Worm (Caenorhabditis elegans) whole organism, L4 larva: ENCODE measurements around the gene sax-2.

Experiments used
- F10B5.3 ChIP-seq: sonication (generic microtip); optimal IDR thresholded peaks from 2 replicates; lab custom pipeline; 2016; ENCODE audit warnings: mild to moderate bottlenecking, missing genetic modification characterization, missing compliant biosample characterization
- F44E2.7 ChIP-seq: fragments of 200-800 bp; sonication (Bioruptor generic); IDR thresholded peaks from 2 replicates; pipeline ENCODE4 v2.1.2; 2022; ENCODE audit warnings: missing genetic modification characterization, missing compliant biosample characterization
- F49E8.2 ChIP-seq: sonication (generic microtip); optimal IDR thresholded peaks from 2 replicates; lab custom pipeline; 2016; ENCODE audit warnings: missing compliant biosample characterization, mild to moderate bottlenecking, missing genetic modification characterization, borderline replicate concordance
- T20F7.1 ChIP-seq: fragments of 200-800 bp; sonication (Bioruptor generic); optimal IDR thresholded peaks from 2 replicates; lab custom pipeline; 2018; ENCODE audit warnings: mild to moderate bottlenecking, missing genetic modification characterization, missing compliant biosample characterization
- Y48G9A.11 ChIP-seq: fragments of 200-800 bp; sonication (Bioruptor generic); IDR thresholded peaks from 2 replicates; pipeline ENCODE4 v1.3.6; 2022; ENCODE audit warnings: missing genetic modification reagents, missing genetic modification characterization, missing compliant biosample characterization
- Y5F2A.4 ChIP-seq: fragments of 200-800 bp; sonication (Bioruptor generic); optimal IDR thresholded peaks from 2 replicates; lab custom pipeline; 2018; ENCODE audit warnings: mild to moderate bottlenecking, missing genetic modification characterization, missing compliant biosample characterization
- Y75B8A.6 ChIP-seq: fragments of 200-800 bp; sonication (Bioruptor generic); IDR thresholded peaks from 2 replicates; pipeline ENCODE4 v1.3.6; 2022; ENCODE audit warnings: missing genetic modification reagents, missing genetic modification characterization, missing compliant biosample characterization
- aha-1 ChIP-seq: fragments of 150-350 bp; peaks from one replicate; lab custom pipeline; 2014; ENCODE audit warnings: missing biosample characterization, missing genetic modification characterization
- ama-1 ChIP-seq: fragments of 150-350 bp; optimal IDR thresholded peaks from 2 replicates; lab custom pipeline; 2014; ENCODE audit warnings: inconsistent platforms, mixed read lengths
- arid-1 ChIP-seq: fragments of 200-800 bp; sonication (Bioruptor generic); conservative IDR thresholded peaks from 2 replicates; pipeline ENCODE4 v1.3.6; 2022; ENCODE audit warnings: missing genetic modification reagents, missing genetic modification characterization, missing compliant biosample characterization
- ceh-20 ChIP-seq: fragments of 200-800 bp; sonication (Bioruptor generic); IDR thresholded peaks from 2 replicates; pipeline ENCODE4 v1.3.6; 2022; ENCODE audit warnings: missing genetic modification reagents, missing genetic modification characterization, missing compliant biosample characterization
- ceh-32 ChIP-seq: sonication (generic microtip); optimal IDR thresholded peaks from 2 replicates; lab custom pipeline; 2016; ENCODE audit warnings: mild to moderate bottlenecking, missing genetic modification characterization, missing compliant biosample characterization; ENCODE audit not compliant: poor library complexity
- ceh-62 ChIP-seq: sonication (generic microtip); optimal IDR thresholded peaks from 2 replicates; lab custom pipeline; 2017; ENCODE audit warnings: missing biosample characterization, missing genetic modification characterization
- ceh-82 ChIP-seq: sonication (generic microtip); optimal IDR thresholded peaks from 2 replicates; lab custom pipeline; 2017; ENCODE audit warnings: missing biosample characterization, missing genetic modification characterization
- ces-1 ChIP-seq: fragments of 150-350 bp; sonication (generic microtip); optimal IDR thresholded peaks from 4 replicates; lab custom pipeline; 2014; ENCODE audit warnings: missing biosample characterization, missing genetic modification reagents, missing genetic modification characterization
- ctbp-1 ChIP-seq: fragments of 200-800 bp; sonication (Bioruptor generic); IDR thresholded peaks from 2 replicates; pipeline ENCODE4 v1.3.6; 2022; ENCODE audit warnings: missing genetic modification reagents, missing genetic modification characterization, missing compliant biosample characterization
- daf-19 ChIP-seq: fragments of 200-800 bp; sonication (Bioruptor generic); conservative IDR thresholded peaks from 2 replicates; pipeline ENCODE4 v1.3.6; 2022; ENCODE audit warnings: missing genetic modification characterization, missing compliant biosample characterization
- dmd-6 ChIP-seq: fragments of 200-800 bp; sonication (Bioruptor generic); IDR thresholded peaks from 2 replicates; pipeline ENCODE4 v1.3.6; 2022; ENCODE audit warnings: missing genetic modification reagents, missing genetic modification characterization, missing compliant biosample characterization
- duxl-1 ChIP-seq: sonication (generic microtip); optimal IDR thresholded peaks from 2 replicates; lab custom pipeline; 2016; ENCODE audit warnings: mild to moderate bottlenecking, missing genetic modification characterization, moderate library complexity, missing compliant biosample characterization; ENCODE audit not compliant: poor library complexity
- egl-27 ChIP-seq: sonication (generic microtip); optimal IDR thresholded peaks from 3 replicates; lab custom pipeline; 2017; ENCODE audit warnings: missing biosample characterization, missing genetic modification reagents, missing genetic modification characterization
- fkh-10 ChIP-seq: fragments of 150-350 bp; optimal IDR thresholded peaks from 2 replicates; lab custom pipeline; 2014; ENCODE audit warnings: missing biosample characterization, missing genetic modification reagents, missing genetic modification characterization
- fos-1 ChIP-seq: fragments of 150-350 bp; optimal IDR thresholded peaks from 2 replicates; lab custom pipeline; 2014; ENCODE audit warnings: missing biosample characterization, missing genetic modification characterization
- hif-1 ChIP-seq, 2 experiments: sonication (generic microtip); optimal IDR thresholded peaks; 2 replicates each; lab custom pipeline; 2016 to 2017; ENCODE audit warnings: missing compliant biosample characterization in 2 of 2, missing genetic modification characterization in 2 of 2, missing genetic modification reagents in 2 of 2, missing genotype in 2 of 2, mild to moderate bottlenecking in 1 of 2
- hlh-11 ChIP-seq: fragments of 200-800 bp; sonication (Bioruptor generic); optimal IDR thresholded peaks from 2 replicates; lab custom pipeline; 2018; ENCODE audit warnings: mild to moderate bottlenecking, missing genetic modification characterization, missing compliant biosample characterization
- jun-1 ChIP-seq: fragments of 150-350 bp; optimal IDR thresholded peaks from 2 replicates; lab custom pipeline; 2014; ENCODE audit warnings: missing biosample characterization, missing genetic modification reagents, missing genetic modification characterization
- lin-15B ChIP-seq: fragments of 150-350 bp; sonication (generic microtip); optimal IDR thresholded peaks from 3 replicates; lab custom pipeline; 2014; ENCODE audit warnings: missing biosample characterization, missing genetic modification characterization
- lin-29 ChIP-seq: fragments of 200-800 bp; sonication (Bioruptor generic); IDR thresholded peaks from 2 replicates; pipeline ENCODE4 v1.3.6; 2022; ENCODE audit warnings: missing genetic modification reagents, missing genetic modification characterization, missing compliant biosample characterization
- lin-39 ChIP-seq: fragments of 150-350 bp; optimal IDR thresholded peaks from 2 replicates; lab custom pipeline; 2014; ENCODE audit warnings: missing biosample characterization, missing genetic modification reagents, missing genetic modification characterization
- madf-9 ChIP-seq: fragments of 200-800 bp; sonication (Bioruptor generic); conservative IDR thresholded peaks from 2 replicates; pipeline ENCODE4 v1.3.6; 2022; ENCODE audit warnings: missing genetic modification reagents, missing genetic modification characterization, missing compliant biosample characterization
- mep-1 ChIP-seq: fragments of 150-350 bp; sonication (generic microtip); optimal IDR thresholded peaks from 3 replicates; lab custom pipeline; 2014; ENCODE audit warnings: missing biosample characterization, missing genetic modification characterization
- mxl-3 ChIP-seq: fragments of 200-800 bp; sonication (Bioruptor generic); optimal IDR thresholded peaks from 2 replicates; lab custom pipeline; 2018; ENCODE audit warnings: mild to moderate bottlenecking, missing genetic modification characterization, missing compliant biosample characterization
- nhr-102 ChIP-seq: sonication (generic microtip); optimal IDR thresholded peaks from 2 replicates; lab custom pipeline; 2016; ENCODE audit warnings: mild to moderate bottlenecking, missing genetic modification characterization, moderate library complexity, missing compliant biosample characterization
- nhr-11 ChIP-seq: fragments of 150-350 bp; optimal IDR thresholded peaks from 2 replicates; lab custom pipeline; 2014; ENCODE audit warnings: missing biosample characterization, missing genetic modification characterization
- nhr-111 ChIP-seq: fragments of 200-800 bp; sonication (Bioruptor generic); optimal IDR thresholded peaks from 2 replicates; lab custom pipeline; 2018; ENCODE audit warnings: mild to moderate bottlenecking, missing genetic modification characterization, missing compliant biosample characterization
- nhr-28 ChIP-seq: fragments of 150-350 bp; optimal IDR thresholded peaks from 2 replicates; lab custom pipeline; 2014; ENCODE audit warnings: missing biosample characterization, missing genetic modification characterization
- nhr-41 ChIP-seq: fragments of 200-800 bp; sonication (Bioruptor generic); IDR thresholded peaks from 2 replicates; pipeline ENCODE4 v1.3.6; 2022; ENCODE audit warnings: missing genetic modification reagents, missing genetic modification characterization, missing compliant biosample characterization
- nhr-76 ChIP-seq: fragments of 150-350 bp; optimal IDR thresholded peaks from 2 replicates; lab custom pipeline; 2014; ENCODE audit warnings: missing biosample characterization, missing genetic modification characterization
- pha-4 ChIP-seq, 2 experiments: fragments of 150-350 bp in 1 of 2; fragments of 200-800 bp in 1 of 2; sonication (Bioruptor generic) in 1 of 2; IDR thresholded peaks in 1 of 2; optimal IDR thresholded peaks in 1 of 2; 2 replicates each; pipeline versions ENCODE4 v1.3.6 to Lab custom; 2014 to 2022; ENCODE audit warnings: missing genetic modification characterization in 2 of 2, missing genetic modification reagents in 2 of 2, missing biosample characterization in 1 of 2, missing compliant biosample characterization in 1 of 2
- php-3 ChIP-seq: fragments of 200-800 bp; sonication (Bioruptor generic); IDR thresholded peaks from 2 replicates; pipeline ENCODE4 v1.3.6; 2022; ENCODE audit warnings: missing genetic modification reagents, missing genetic modification characterization, missing compliant biosample characterization
- pqm-1 ChIP-seq: sonication (generic microtip); optimal IDR thresholded peaks from 2 replicates; lab custom pipeline; 2017; ENCODE audit warnings: missing biosample characterization, missing genetic modification characterization
- saeg-2 ChIP-seq: fragments of 200-800 bp; sonication (Bioruptor generic); IDR thresholded peaks from 2 replicates; pipeline ENCODE4 v1.3.6; 2022; ENCODE audit warnings: missing genetic modification reagents, missing genetic modification characterization, missing compliant biosample characterization
- set-16 ChIP-seq: fragments of 200-800 bp; sonication (Bioruptor generic); IDR thresholded peaks from 2 replicates; pipeline ENCODE4 v1.3.6; 2022; ENCODE audit warnings: missing genetic modification reagents, missing genetic modification characterization, missing compliant biosample characterization
- snpc-1.2 ChIP-seq: fragments of 200-800 bp; sonication (Bioruptor generic); IDR thresholded peaks from 2 replicates; pipeline ENCODE4 v1.3.6; 2022; ENCODE audit warnings: missing genetic modification reagents, missing genetic modification characterization, missing compliant biosample characterization
- snpc-4 ChIP-seq: fragments of 150-350 bp; optimal IDR thresholded peaks from 2 replicates; lab custom pipeline; 2014; ENCODE audit warnings: missing biosample characterization, missing genetic modification characterization
- tag-97 ChIP-seq: fragments of 200-800 bp; sonication (Bioruptor generic); IDR thresholded peaks from 2 replicates; pipeline ENCODE4 v1.3.6; 2022; ENCODE audit warnings: missing genetic modification characterization, missing compliant biosample characterization
- tra-1 ChIP-seq: fragments of 200-800 bp; sonication (Bioruptor generic); IDR thresholded peaks from 2 replicates; pipeline ENCODE4 v1.3.6; 2022; ENCODE audit warnings: missing genetic modification reagents, missing genetic modification characterization, missing compliant biosample characterization
- zfp-2 ChIP-seq: sonication (generic microtip); optimal IDR thresholded peaks from 2 replicates; lab custom pipeline; 2016; ENCODE audit warnings: mild to moderate bottlenecking, missing genetic modification characterization, missing compliant biosample characterization
- zfp-3 ChIP-seq: fragments of 200-800 bp; sonication (Bioruptor generic); conservative IDR thresholded peaks from 2 replicates; pipeline ENCODE4 v1.3.6; 2022; ENCODE audit warnings: missing genetic modification reagents, missing genetic modification characterization, missing compliant biosample characterization
- zip-2 ChIP-seq: fragments of 150-350 bp; optimal IDR thresholded peaks from 2 replicates; lab custom pipeline; 2014; ENCODE audit warnings: missing biosample characterization, missing genetic modification characterization

sax-2 gene

ce11 chrIII:5080700-5081572 is 28.6 kb upstream of the sax-2 start (continued):
- peak; percentile 79 for TF ChIP-seq T20F7.1
- peak; percentile 86 for TF ChIP-seq zfp-3 (GFP tag; lab: Robert Waterston, UW)
- TF ChIP-seq pha-4 (GFP tag; IDR thresholded peaks at IDR 0.05; lab: Robert Waterston, UW) = peak; percentile 92
- no peak for TF ChIP-seq pha-4 (tag; optimal IDR thresholded peaks at IDR 0.05; lab: Kevin White, UChicago)
- TF ChIP-seq Y5F2A.4 (GFP tag; lab: Kevin White, UChicago) = peak; percentile 84
- no peak for TF ChIP-seq nhr-11 (tag; lab: Kevin White, UChicago)
- TF ChIP-seq Y75B8A.6 (GFP tag; lab: Robert Waterston, UW) = peak; percentile 94
- TF ChIP-seq ceh-20 (GFP tag; lab: Robert Waterston, UW) = peak; percentile 79
- peak; percentile 87 for TF ChIP-seq daf-19 (GFP tag; lab: Robert Waterston, UW)
- TF ChIP-seq nhr-28 (tag; lab: Kevin White, UChicago) = peak; percentile 70
- TF ChIP-seq tra-1 (GFP tag; lab: Robert Waterston, UW) = peak; percentile 59
- TF ChIP-seq lin-15B = no peak
- no peak for TF ChIP-seq ceh-62 (tag; lab: Kevin White, UChicago)
- peak; percentile 61 for TF ChIP-seq nhr-41 (GFP tag; lab: Robert Waterston, UW)
- peak; percentile 95 for TF ChIP-seq arid-1
- TF ChIP-seq nhr-111 (GFP tag; lab: Kevin White, UChicago) = peak; percentile 81
- TF ChIP-seq lin-29 = peak; percentile 49; the same call in 1 of the 2 replicates
- peak; percentile 30 for TF ChIP-seq zip-2 (tag; lab: Kevin White, UChicago)
- peak; percentile 93 for TF ChIP-seq F49E8.2
- peak; percentile 38 for TF ChIP-seq jun-1 (tag; lab: Kevin White, UChicago)
- TF ChIP-seq egl-27 (tag; lab: Kevin White, UChicago) = no peak
- TF ChIP-seq hif-1 (tag; optimal IDR thresholded peaks at IDR 0.05; lab: Kevin White, UChicago) = peak; percentile 5 to 96
- TF ChIP-seq nhr-102 = peak; percentile 94
- peak; percentile 63 for TF ChIP-seq zfp-2 (tag; lab: Kevin White, UChicago)
- TF ChIP-seq dmd-6 (GFP tag; lab: Robert Waterston, UW) = peak; percentile 67
- peak; percentile 74; the same call in 1 of the 2 replicates for TF ChIP-seq php-3 (GFP tag; lab: Robert Waterston, UW)
- no peak for TF ChIP-seq lin-39 (tag; lab: Kevin White, UChicago)
- peak; percentile 78; the same call in 1 of the 2 replicates for TF ChIP-seq saeg-2 (GFP tag; lab: Robert Waterston, UW)
- no peak for TF ChIP-seq fos-1 (tag; lab: Kevin White, UChicago)
- TF ChIP-seq mxl-3 = peak; percentile 60
- TF ChIP-seq ces-1 (GFP tag; lab: Kevin White, UChicago) = no peak
- TF ChIP-seq ctbp-1 (GFP tag; lab: Robert Waterston, UW) = peak; percentile 90
- peak; percentile 87 for TF ChIP-seq duxl-1 (tag; lab: Kevin White, UChicago)
- no peak for TF ChIP-seq tag-97 (GFP tag; lab: Robert Waterston, UW)
- peak; percentile 87 for TF ChIP-seq Y48G9A.11
- TF ChIP-seq snpc-4 (tag; lab: Kevin White, UChicago) = peak; percentile 96
- TF ChIP-seq fkh-10 = peak; percentile 70
- 0 out of 2 replicates have a peak, but pooled peaks have one; percentile 75 for TF ChIP-seq F44E2.7
- TF ChIP-seq set-16 (GFP tag; lab: Robert Waterston, UW) = peak; percentile 42; the same call in 1 of the 2 replicates
- peak; percentile 41 for TF ChIP-seq ama-1 (lab: Kevin White, UChicago)
- TF ChIP-seq F10B5.3 (tag; lab: Kevin White, UChicago) = peak; percentile 83
- peak; percentile 86 for TF ChIP-seq mep-1 (tag; lab: Kevin White, UChicago)
- TF ChIP-seq aha-1 (tag; lab: Kevin White, UChicago) = peak; percentile 94
- TF ChIP-seq ceh-32 (tag; lab: Kevin White, UChicago) = peak; percentile 60
- TF ChIP-seq hlh-11 = peak; percentile 83
- no peak for TF ChIP-seq ceh-82 (tag; lab: Kevin White, UChicago)
- TF ChIP-seq pqm-1 (tag; lab: Kevin White, UChicago) = no peak
- peak; percentile 84 for TF ChIP-seq madf-9 (GFP tag; lab: Robert Waterston, UW)
- TF ChIP-seq nhr-76 (tag; lab: Kevin White, UChicago) = no peak
- TF ChIP-seq snpc-1.2 (GFP tag; lab: Robert Waterston, UW) = peak; percentile 86
